Fruit fly (Drosophila melanogaster) whole organism, embryonic: ENCODE measurements around the gene CG11980.

Source experiments
- B-H1 ChIP-seq: fragments of 200-800 bp; sonication (Bioruptor generic); IDR thresholded peaks from 3 replicates; pipeline ENCODE4 v1.3.6; 2022; ENCODE audit warnings: missing biosample characterization, missing genetic modification characterization
- Bgb ChIP-seq: fragments of 200-800 bp; sonication (Bioruptor generic); IDR thresholded peaks from 2 replicates; pipeline ENCODE4 v1.3.6; 2022; ENCODE audit warnings: missing biosample characterization, missing genetic modification characterization; ENCODE audit not compliant: partially characterized antibody
- CG10654 ChIP-seq: fragments of 200-800 bp; sonication (Bioruptor generic); optimal IDR thresholded peaks from 2 replicates; lab custom pipeline; 2016; ENCODE audit warnings: missing biosample characterization, missing genetic modification characterization
- CG11247 ChIP-seq: fragments of 200-800 bp; sonication (Bioruptor generic); IDR thresholded peaks from 2 replicates; pipeline ENCODE4 v1.3.6; 2022; ENCODE audit warnings: missing biosample characterization, missing genetic modification characterization
- CG11695 ChIP-seq: fragments of 200-800 bp; sonication (Bioruptor generic); IDR thresholded peaks from 3 replicates; pipeline ENCODE4 v1.3.6; 2022; ENCODE audit warnings: missing biosample characterization, missing genetic modification characterization
- CG14667 ChIP-seq: fragments of 200-800 bp; sonication (Bioruptor generic); IDR thresholded peaks from 2 replicates; pipeline ENCODE4 v1.3.6; 2022; ENCODE audit warnings: missing biosample characterization, missing genetic modification characterization
- CG14710 ChIP-seq: fragments of 200-800 bp; sonication (Bioruptor generic); optimal IDR thresholded peaks from 3 replicates; lab custom pipeline; 2019; ENCODE audit warnings: missing biosample characterization, mild to moderate bottlenecking, missing genetic modification characterization, moderate library complexity
- CG15479 ChIP-seq: fragments of 200-800 bp; sonication (Bioruptor generic); optimal IDR thresholded peaks from 3 replicates; lab custom pipeline; 2019; ENCODE audit warnings: missing biosample characterization, mild to moderate bottlenecking, missing genetic modification characterization, moderate library complexity
- CG18262 ChIP-seq: fragments of 200-800 bp; optimal IDR thresholded peaks from 3 replicates; lab custom pipeline; 2019; ENCODE audit warnings: missing biosample characterization, mild to moderate bottlenecking, missing genetic modification characterization, moderate library complexity
- CG1832 ChIP-seq: fragments of 200-800 bp; sonication (Bioruptor generic); optimal IDR thresholded peaks from 2 replicates; lab custom pipeline; 2017; ENCODE audit warnings: missing biosample characterization, mild to moderate bottlenecking, missing genetic modification characterization, inconsistent platforms
- CG18476 ChIP-seq: fragments of 200-800 bp; sonication (Bioruptor generic); optimal IDR thresholded peaks from 2 replicates; lab custom pipeline; 2016; ENCODE audit warnings: missing biosample characterization, mild to moderate bottlenecking, missing genetic modification characterization
- CG18599 ChIP-seq: fragments of 200-800 bp; sonication (Bioruptor generic); optimal IDR thresholded peaks from 3 replicates; lab custom pipeline; 2017; ENCODE audit warnings: missing biosample characterization, missing genetic modification characterization, mild to moderate bottlenecking, moderate library complexity, missing genetic modification reagents
- CG34376 ChIP-seq: fragments of 200-800 bp; sonication (Bioruptor generic); optimal IDR thresholded peaks from 2 replicates; lab custom pipeline; 2018; ENCODE audit warnings: missing biosample characterization, mild to moderate bottlenecking, missing genetic modification characterization
- CG3847 ChIP-seq: fragments of 200-800 bp; sonication (Bioruptor generic); IDR thresholded peaks from 2 replicates; pipeline ENCODE4 v1.3.6; 2022; ENCODE audit warnings: missing biosample characterization, missing genetic modification characterization
- CG5180 ChIP-seq: fragments of 200-800 bp; sonication (Bioruptor generic); optimal IDR thresholded peaks from 3 replicates; lab custom pipeline; 2017; ENCODE audit warnings: missing biosample characterization, missing genetic modification characterization, mild to moderate bottlenecking, moderate library complexity, missing genetic modification reagents
- CG9437 ChIP-seq: fragments of 200-800 bp; sonication (Bioruptor generic); optimal IDR thresholded peaks from 2 replicates; lab custom pipeline; 2018; ENCODE audit warnings: missing biosample characterization, mild to moderate bottlenecking, missing genetic modification characterization
- CG9609 ChIP-seq: fragments of 200-800 bp; sonication (Bioruptor generic); optimal IDR thresholded peaks from 3 replicates; lab custom pipeline; 2016; ENCODE audit warnings: missing biosample characterization, missing genetic modification characterization
- Drgx ChIP-seq: fragments of 200-800 bp; sonication (Bioruptor generic); IDR thresholded peaks from 2 replicates; pipeline ENCODE4 v1.3.6; 2022; ENCODE audit warnings: missing biosample characterization, missing genetic modification characterization
- Elba2 ChIP-seq: fragments of 200-800 bp; sonication (Bioruptor generic); optimal IDR thresholded peaks from 3 replicates; lab custom pipeline; 2016; ENCODE audit warnings: missing biosample characterization, missing genetic modification characterization
- H15 ChIP-seq: fragments of 200-800 bp; sonication (Bioruptor generic); IDR thresholded peaks from 3 replicates; pipeline ENCODE4 v1.3.6; 2022; ENCODE audit warnings: missing biosample characterization, missing genetic modification characterization
- Hr39 ChIP-seq: fragments of >200 bp; optimal IDR thresholded peaks from 2 replicates; lab custom pipeline; 2017
- Kr ChIP-seq: fragments of 200-800 bp; sonication (Bioruptor generic); optimal IDR thresholded peaks from 2 replicates; lab custom pipeline; 2017; ENCODE audit warnings: missing biosample characterization, mild to moderate bottlenecking, missing genetic modification characterization
- Mrtf ChIP-seq: fragments of 200-800 bp; sonication (Bioruptor generic); IDR thresholded peaks from 3 replicates; pipeline ENCODE4 v1.3.6; 2022; ENCODE audit warnings: missing biosample characterization, missing genetic modification characterization
- NK7.1 ChIP-seq: fragments of 200-800 bp; sonication (Bioruptor generic); optimal IDR thresholded peaks from 3 replicates; lab custom pipeline; 2016; ENCODE audit warnings: missing biosample characterization, missing genetic modification characterization
- NfI ChIP-seq: fragments of 200-800 bp; sonication (Bioruptor generic); optimal IDR thresholded peaks from 3 replicates; lab custom pipeline; 2018; ENCODE audit warnings: missing biosample characterization, mild to moderate bottlenecking, missing genetic modification characterization, moderate library complexity
- Optix ChIP-seq: fragments of 200-800 bp; sonication (Bioruptor generic); IDR thresholded peaks from 3 replicates; pipeline ENCODE4 v1.3.6; 2022; ENCODE audit warnings: missing biosample characterization, missing genetic modification characterization
- Rx ChIP-seq: fragments of 200-800 bp; sonication (Bioruptor generic); IDR thresholded peaks from 2 replicates; pipeline ENCODE4 v1.3.6; 2022; ENCODE audit warnings: missing biosample characterization, missing genetic modification characterization
- Sox102F ChIP-seq: fragments of 200-800 bp; sonication (Bioruptor generic); optimal IDR thresholded peaks from 2 replicates; lab custom pipeline; 2018; ENCODE audit warnings: missing biosample characterization, mild to moderate bottlenecking, missing genetic modification characterization, moderate library complexity
- Xrp1 ChIP-seq: fragments of 200-800 bp; sonication (Bioruptor generic); IDR thresholded peaks from 2 replicates; pipeline ENCODE4 v1.3.6; 2022; ENCODE audit warnings: missing biosample characterization, missing genetic modification characterization
- aop ChIP-seq: fragments of 200-800 bp; sonication (Bioruptor generic); IDR thresholded peaks from 2 replicates; pipeline ENCODE4 v1.3.6; 2022; ENCODE audit warnings: missing biosample characterization, missing genetic modification characterization
- cad ChIP-seq: fragments of >200 bp; optimal IDR thresholded peaks from 2 replicates; lab custom pipeline; 2017; ENCODE audit warnings: missing biosample characterization, missing genetic modification characterization
- insv ChIP-seq, 2 experiments: fragments of 200-800 bp; sonication (Bioruptor generic); optimal IDR thresholded peaks; 3 replicates each; lab custom pipeline; 2016 to 2018; ENCODE audit warnings: missing biosample characterization in 2 of 2, missing genetic modification characterization in 2 of 2
- mld ChIP-seq: fragments of 200-800 bp; sonication (Bioruptor generic); IDR thresholded peaks from 3 replicates; pipeline ENCODE4 v1.3.6; 2022; ENCODE audit warnings: missing biosample characterization, missing genetic modification characterization; ENCODE audit not compliant: partially characterized antibody
- nerfin-2 ChIP-seq: fragments of 200-800 bp; sonication (Bioruptor generic); IDR thresholded peaks from 2 replicates; pipeline ENCODE4 v1.3.6; 2022; ENCODE audit warnings: missing biosample characterization, missing genetic modification characterization; ENCODE audit not compliant: partially characterized antibody
- nom ChIP-seq: fragments of 200-800 bp; sonication (Bioruptor generic); optimal IDR thresholded peaks from 2 replicates; lab custom pipeline; 2017; ENCODE audit warnings: missing biosample characterization, missing genetic modification characterization, mild to moderate bottlenecking, moderate library complexity, missing genetic modification reagents
- pum ChIP-seq: fragments of 200-800 bp; sonication (Bioruptor generic); optimal IDR thresholded peaks from 2 replicates; lab custom pipeline; 2016; ENCODE audit warnings: missing biosample characterization, missing genetic modification characterization
- row ChIP-seq: fragments of 200-800 bp; sonication (Bioruptor generic); IDR thresholded peaks from 3 replicates; pipeline ENCODE4 v1.3.6; 2022; ENCODE audit warnings: missing biosample characterization, missing genetic modification characterization
- salm ChIP-seq: fragments of 200-800 bp; sonication (Bioruptor generic); optimal IDR thresholded peaks from 2 replicates; lab custom pipeline; 2018; ENCODE audit warnings: missing biosample characterization, mild to moderate bottlenecking, missing genetic modification characterization
- sd ChIP-seq: fragments of 200-800 bp; sonication (Bioruptor generic); optimal IDR thresholded peaks from 3 replicates; lab custom pipeline; 2018; ENCODE audit warnings: missing biosample characterization, mild to moderate bottlenecking, missing genetic modification characterization, moderate library complexity
- stc ChIP-seq: fragments of 200-800 bp; sonication (Bioruptor generic); IDR thresholded peaks from 2 replicates; pipeline ENCODE4 v1.3.6; 2022; ENCODE audit warnings: missing biosample characterization, missing genetic modification characterization
- tll ChIP-seq, 2 experiments: fragments of 200-800 bp in 1 of 2; fragments of >200 bp in 1 of 2; sonication (Bioruptor generic) in 1 of 2; optimal IDR thresholded peaks; 2 replicates each; lab custom pipeline; 2017 to 2019; ENCODE audit warnings: missing biosample characterization in 2 of 2, missing genetic modification characterization in 2 of 2, mild to moderate bottlenecking in 1 of 2, moderate library complexity in 1 of 2
- toy ChIP-seq: fragments of 200-800 bp; sonication (Bioruptor generic); IDR thresholded peaks from 2 replicates; pipeline ENCODE4 v1.3.6; 2022; ENCODE audit warnings: missing biosample characterization, missing genetic modification characterization
- ttk ChIP-seq: fragments of 200-800 bp; sonication (Bioruptor generic); IDR thresholded peaks from 2 replicates; pipeline ENCODE4 v2.1.2; 2022; ENCODE audit warnings: missing biosample characterization, missing genetic modification characterization
- vfl ChIP-seq: fragments of 200-800 bp; sonication (Bioruptor generic); optimal IDR thresholded peaks from 2 replicates; lab custom pipeline; 2016; ENCODE audit warnings: missing biosample characterization, missing genetic modification characterization
- wor ChIP-seq: fragments of 200-800 bp; sonication (Bioruptor generic); IDR thresholded peaks from 2 replicates; pipeline ENCODE4 v1.3.6; 2022; ENCODE audit warnings: missing biosample characterization, missing genetic modification characterization
- zen ChIP-seq: fragments of 200-800 bp; sonication (Bioruptor generic); optimal IDR thresholded peaks from 3 replicates; lab custom pipeline; 2018; ENCODE audit warnings: missing biosample characterization, mild to moderate bottlenecking, missing genetic modification characterization, moderate library complexity

Gene CG11980

DNA sequence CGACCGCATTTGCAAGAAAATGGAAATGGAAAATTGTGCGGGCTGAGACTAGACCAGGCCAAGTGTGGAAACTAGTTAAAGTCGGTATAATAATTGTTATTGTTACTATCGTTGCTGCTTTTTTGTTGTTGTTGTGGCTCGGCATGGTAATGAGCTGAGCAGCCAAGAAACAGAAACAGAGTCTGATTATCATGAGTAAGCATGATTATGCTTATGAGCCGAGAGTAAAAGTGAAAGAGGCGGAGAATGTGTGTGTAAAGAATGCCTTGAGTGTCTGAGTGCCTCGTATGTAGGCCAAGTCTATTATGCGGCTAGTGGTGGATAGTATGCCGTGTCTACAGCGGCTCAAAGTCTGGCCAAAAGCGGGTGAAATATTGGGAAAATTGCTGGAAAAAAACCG lies 33.1 kb upstream of the CG11980 start (continued):
- no peak for TF ChIP-seq salm (tag; lab: Kevin White, UChicago)

DNA sequence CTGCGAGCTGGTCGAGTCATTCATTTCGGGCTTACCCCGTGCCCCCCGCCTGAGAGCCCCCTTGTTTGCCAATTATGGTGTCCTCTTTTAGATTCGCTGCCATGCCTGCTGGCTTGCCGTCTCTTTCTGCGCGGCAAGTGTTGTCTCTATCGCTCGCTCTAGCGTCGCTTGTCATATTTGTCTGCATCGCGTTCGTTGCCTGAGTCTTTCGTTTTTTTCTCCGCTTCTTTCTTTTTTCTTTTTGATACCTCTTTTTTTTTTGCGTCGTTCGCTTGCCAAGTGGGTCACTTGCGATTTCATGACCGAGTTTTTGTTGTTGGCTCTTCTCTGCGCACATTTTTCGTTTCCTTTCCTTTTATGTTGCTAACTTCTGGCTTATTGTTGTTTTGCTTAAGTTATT lies 32.0 kb upstream of the CG11980 start:
- TF ChIP-seq nerfin-2 (GFP tag; lab: Robert Waterston, UW): no peak
- 0 out of 2 replicates have a peak, but pooled peaks have one; percentile 6 for TF ChIP-seq ttk (GFP tag; lab: Robert Waterston, UW)
- TF ChIP-seq CG3847 (GFP tag; lab: Robert Waterston, UW): no peak
- TF ChIP-seq CG34376 (GFP tag; lab: Kevin White, UChicago): no peak
- no peak for TF ChIP-seq B-H1 (GFP tag; lab: Robert Waterston, UW)
- no peak for TF ChIP-seq Xrp1
- no peak for TF ChIP-seq mld
- TF ChIP-seq CG11247 (GFP tag; lab: Robert Waterston, UW): 0 out of 2 replicates have a peak, but pooled peaks have one; percentile 28
- TF ChIP-seq sd (tag; lab: Kevin White, UChicago): no peak
- TF ChIP-seq Drgx (GFP tag; lab: Robert Waterston, UW): peak; percentile 38; the same call in 1 of the 2 replicates
- TF ChIP-seq nom (GFP tag; lab: Kevin White, UChicago): peak; percentile 45
- TF ChIP-seq CG5180 (GFP tag; lab: Kevin White, UChicago): no peak
- TF ChIP-seq row (GFP tag; lab: Robert Waterston, UW): no peak
- no peak for TF ChIP-seq Bgb (GFP tag; lab: Robert Waterston, UW)
- TF ChIP-seq pum (GFP tag; lab: Kevin White, UChicago): no peak
- TF ChIP-seq H15 (GFP tag; lab: Robert Waterston, UW): 0 out of 3 replicates have a peak, but pooled peaks have one; percentile 48
- TF ChIP-seq CG18599 (GFP tag; lab: Kevin White, UChicago): no peak
- TF ChIP-seq CG1832: peak; percentile 24

DNA sequence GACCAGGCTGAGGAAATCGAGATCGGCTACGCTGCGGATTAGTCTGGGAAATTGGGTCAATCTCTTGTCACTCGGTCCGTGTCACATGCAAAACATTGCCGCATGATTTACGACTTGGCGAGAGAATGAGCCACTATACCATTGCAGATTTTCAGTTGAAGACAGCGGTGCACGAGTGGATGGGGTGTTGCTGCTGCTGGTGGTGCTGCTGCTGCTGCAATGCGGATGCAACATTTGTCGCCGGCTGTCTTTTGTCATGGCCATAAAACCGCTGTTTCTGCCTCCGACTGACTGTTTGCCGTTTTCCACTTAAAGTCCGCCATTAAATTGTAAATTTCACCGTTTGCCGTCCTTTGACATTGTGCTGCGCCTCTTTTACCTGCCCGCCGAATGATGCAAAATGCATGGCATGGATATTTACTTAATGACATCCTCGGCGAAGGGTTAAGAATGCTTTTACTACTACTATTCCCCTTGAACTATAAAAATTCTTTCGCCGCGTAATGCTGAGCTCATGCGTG lies 27.7 kb upstream of the CG11980 start:
- no peak for TF ChIP-seq vfl (GFP tag; lab: Kevin White, UChicago)
- peak; percentile 14 for TF ChIP-seq Hr39 (lab: Kevin White, UChicago)
- TF ChIP-seq tll (GFP tag; optimal IDR thresholded peaks at IDR 0.05; lab: Kevin White, UChicago): peak in 1 of 2 experiments; percentile 96
- no peak for TF ChIP-seq CG18476 (GFP tag; lab: Kevin White, UChicago)
- no peak for TF ChIP-seq NfI (GFP tag; lab: Kevin White, UChicago)
- TF ChIP-seq zen (tag; lab: Kevin White, UChicago): peak; percentile 82
- peak; percentile 98 for TF ChIP-seq cad (GFP tag; lab: Kevin White, UChicago)
- peak; percentile 33 for TF ChIP-seq Kr
- TF ChIP-seq CG18262 (tag; lab: Kevin White, UChicago): no peak
- TF ChIP-seq CG15479 (GFP tag; lab: Kevin White, UChicago): peak; percentile 32

DNA sequence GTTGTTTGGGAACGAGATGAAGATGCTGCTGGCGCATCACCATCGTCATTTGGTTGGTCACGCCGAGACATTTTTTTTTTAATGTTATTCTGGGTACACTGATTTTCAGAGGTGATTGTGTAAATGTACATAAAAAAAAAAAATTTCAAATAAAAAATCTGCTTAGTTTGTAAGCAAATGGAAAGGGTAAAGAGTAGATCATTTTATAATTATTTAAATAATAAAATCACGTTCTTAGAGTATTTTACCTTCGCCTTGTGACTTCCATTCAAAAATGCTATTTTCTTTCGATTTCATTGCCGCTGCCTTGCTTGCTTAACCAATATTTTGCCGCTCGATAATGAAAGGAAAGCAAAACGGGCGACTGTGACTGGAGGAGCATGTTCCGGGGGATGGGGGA lies 25.0 kb upstream of the CG11980 start:
- TF ChIP-seq stc (peak; percentile 65; the same call in 1 of the 2 replicates), row (GFP tag; lab: Robert Waterston, UW) (peak; percentile 61), toy (GFP tag; lab: Robert Waterston, UW) (no peak), CG10654 (GFP tag; lab: Kevin White, UChicago) (no peak), Elba2 (GFP tag; lab: Kevin White, UChicago) (no peak), wor (peak; percentile 46), aop (GFP tag; lab: Robert Waterston, UW) (no peak), pum (GFP tag; lab: Kevin White, UChicago) (no peak), Rx (GFP tag; lab: Robert Waterston, UW) (no peak), nom (GFP tag; lab: Kevin White, UChicago) (no peak), NK7.1 (no peak), CG14667 (GFP tag; lab: Robert Waterston, UW) (no peak; the same call in 1 of the 2 replicates), Mrtf (GFP tag; lab: Robert Waterston, UW) (no peak), CG14710 (peak; percentile 22), CG11695 (GFP tag; lab: Robert Waterston, UW) (0 out of 3 replicates have a peak, but pooled peaks have one; percentile 28), insv (GFP tag; optimal IDR thresholded peaks at IDR 0.05; lab: Kevin White, UChicago) (no peak), CG9609 (GFP tag; lab: Kevin White, UChicago) (no peak), Sox102F (GFP tag; lab: Kevin White, UChicago) (peak; percentile 75), CG9437 (GFP tag; lab: Kevin White, UChicago) (peak; percentile 14), Optix (no peak)
